Fruit fly (Drosophila melanogaster) whole organism: Measurements from ENCODE around the gene CG13634.

Source experiments
- CG8478 ChIP-seq: fragments of >200 bp; optimal IDR thresholded peaks from 2 replicates; lab custom pipeline; 2018; ENCODE audit warnings: inconsistent platforms
- Dll ChIP-seq: fragments of >200 bp; optimal IDR thresholded peaks from 2 replicates; lab custom pipeline; 2017
- EcR ChIP-seq, 2 experiments: fragments of >200 bp; optimal IDR thresholded peaks; 2 replicates each; lab custom pipeline; 2017; ENCODE audit warnings: missing biosample characterization in 2 of 2, missing genetic modification characterization in 2 of 2, missing genetic modification reagents in 2 of 2
- pan ChIP-seq: fragments of >200 bp; optimal IDR thresholded peaks from 2 replicates; lab custom pipeline; 2017
- psq ChIP-seq: fragments of >200 bp; optimal IDR thresholded peaks from 2 replicates; lab custom pipeline; 2017
- usp ChIP-seq: fragments of >200 bp; optimal IDR thresholded peaks from 2 replicates; lab custom pipeline; 2017; ENCODE audit warnings: missing biosample characterization, missing genetic modification characterization, mixed read lengths

CG13634 gene

dm6 chr3R:24790036-24790435 is at the start of gene CG13634:
Gene CG13634, minus strand, starts transcription at chr3R:24790136.
- TF ChIP-seq psq (lab: Kevin White, UChicago) = no peak
- no peak for TF ChIP-seq CG8478 (lab: Kevin White, UChicago)
- TF ChIP-seq usp = no peak
- TF ChIP-seq Dll (lab: Kevin White, UChicago) = no peak
- no peak for TF ChIP-seq EcR (GFP tag; optimal IDR thresholded peaks at IDR 0.05; lab: Kevin White, UChicago)
- no peak for TF ChIP-seq pan (lab: Kevin White, UChicago)

dm6 chr3R:24833652-24834051 is 43.7 kb upstream of the CG13634 start, which contains the start of gene sosie:
Gene sosie, plus strand, starts transcription at chr3R:24833952.
- TF ChIP-seq usp (no peak), CG8478 (lab: Kevin White, UChicago) (no peak), pan (lab: Kevin White, UChicago) (no peak), psq (lab: Kevin White, UChicago) (no peak), Dll (lab: Kevin White, UChicago) (no peak)

dm6 chr3R:24829887-24830351 is 40.0 kb upstream of the CG13634 start, which contains the start of the genes Kaz and CG43273:
Gene Kaz, minus strand, starts transcription at chr3R:24829959.
Gene CG43273, plus strand, starts transcription at chr3R:24830301.
- TF ChIP-seq usp = no peak
- TF ChIP-seq pan (lab: Kevin White, UChicago) = no peak
- no peak for TF ChIP-seq CG8478 (lab: Kevin White, UChicago)
- no peak for TF ChIP-seq Dll (lab: Kevin White, UChicago)
- no peak for TF ChIP-seq EcR (GFP tag; optimal IDR thresholded peaks at IDR 0.05; lab: Kevin White, UChicago)
- no peak for TF ChIP-seq psq (lab: Kevin White, UChicago)

dm6 chr3R:24828234-24828633 is 38.3 kb upstream of the CG13634 start, which contains the start of gene RabX4:
Gene RabX4, minus strand, starts transcription at chr3R:24828409.
- TF ChIP-seq Dll (lab: Kevin White, UChicago) (no peak), usp (no peak), psq (lab: Kevin White, UChicago) (no peak), pan (lab: Kevin White, UChicago) (no peak), CG8478 (lab: Kevin White, UChicago) (no peak), EcR (GFP tag; optimal IDR thresholded peaks at IDR 0.05; lab: Kevin White, UChicago) (no peak)

- TF ChIP-seq Dll (lab: Kevin White, UChicago) = no peak
- TF ChIP-seq pan (lab: Kevin White, UChicago) = no peak
- TF ChIP-seq CG8478 (lab: Kevin White, UChicago) = no peak
- TF ChIP-seq psq (lab: Kevin White, UChicago) = no peak
- no peak for TF ChIP-seq EcR (GFP tag; optimal IDR thresholded peaks at IDR 0.05; lab: Kevin White, UChicago)
Measured at dm6 chr3R:24825548-24825947, 35.6 kb upstream of the CG13634 start, which contains the start of gene niki. Gene niki, minus strand, starts transcription at chr3R:24825648.

DNA sequence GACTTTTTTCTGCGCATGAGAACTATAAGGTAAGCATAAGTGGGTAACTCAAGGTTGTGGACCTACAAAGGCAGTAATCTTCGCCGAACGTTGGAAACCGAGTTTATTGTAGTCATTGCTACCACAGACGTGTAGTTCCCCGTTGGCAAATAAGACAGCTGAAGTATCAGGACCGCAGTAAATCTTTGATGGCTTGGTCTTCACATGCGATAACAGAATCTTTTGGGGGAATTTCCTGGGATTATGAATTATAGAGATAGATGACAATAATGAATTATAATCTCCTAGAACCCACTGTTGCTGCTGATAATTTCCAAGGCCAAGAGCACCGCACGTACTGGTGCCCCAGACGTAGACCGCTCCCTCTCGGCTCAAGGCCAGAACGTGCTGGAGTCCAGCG is 33.1 kb upstream of the CG13634 start:
- no peak for TF ChIP-seq usp
- TF ChIP-seq CG8478 (lab: Kevin White, UChicago) = no peak
- no peak for TF ChIP-seq Dll (lab: Kevin White, UChicago)

DNA sequence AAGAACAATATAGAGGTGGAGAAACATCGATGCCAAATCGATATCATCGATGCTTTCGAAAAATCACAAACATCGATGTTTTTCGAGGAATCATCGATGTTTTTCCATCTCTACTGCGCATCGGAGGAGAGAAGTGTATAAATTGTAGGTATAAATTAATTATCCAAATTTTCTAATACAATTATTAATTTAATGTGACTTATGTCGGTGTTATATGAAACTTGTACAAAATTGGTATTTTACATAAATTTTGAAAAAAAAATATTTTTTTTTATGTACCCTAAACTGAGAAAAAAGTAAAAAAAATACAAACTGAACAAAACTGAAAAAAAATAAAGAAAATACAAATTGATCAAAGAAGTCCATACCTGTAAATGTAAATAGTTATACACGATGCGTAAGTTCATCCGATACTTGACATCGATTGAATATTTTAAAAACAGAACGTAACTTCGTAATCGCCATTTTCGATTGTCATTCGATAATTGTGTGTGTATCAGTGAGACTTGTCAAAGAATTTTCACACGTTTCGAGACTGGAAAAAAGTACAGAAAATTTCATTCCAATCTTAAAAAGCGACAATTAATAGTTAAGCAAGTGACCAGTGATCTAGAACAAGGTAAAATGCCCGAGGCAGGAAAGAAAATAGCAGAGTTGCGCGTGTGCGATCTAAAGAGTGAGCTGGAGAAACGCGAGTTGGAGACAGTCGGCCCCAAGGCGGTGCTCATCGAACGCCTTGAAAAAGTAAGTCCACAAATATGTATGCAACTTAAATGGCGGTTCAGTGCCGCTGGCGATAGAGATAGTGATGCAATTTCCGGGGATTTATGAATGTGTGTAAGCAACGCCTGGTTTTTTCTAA is 27.3 kb upstream of the CG13634 start, which contains the start of the genes CG5808 and Saf-B:
CG5808 (minus strand) TSS at position 15 of the 862 bp plus-strand sequence.
Saf-B (plus strand) TSS at position 472 of the 862 bp plus-strand sequence.
- TF ChIP-seq Dll (lab: Kevin White, UChicago) (no peak), EcR (GFP tag; optimal IDR thresholded peaks at IDR 0.05; lab: Kevin White, UChicago) (no peak), usp (no peak), CG8478 (lab: Kevin White, UChicago) (no peak)

dm6 chr3R:24813637-24814301 is 23.8 kb upstream of the CG13634 start, which contains the start of the genes lili and CG34150:
Gene lili, minus strand, starts transcription at chr3R:24814012.
Gene CG34150, plus strand, starts transcription at chr3R:24814262.
- TF ChIP-seq psq (lab: Kevin White, UChicago) (no peak), pan (lab: Kevin White, UChicago) (no peak), usp (no peak), Dll (lab: Kevin White, UChicago) (no peak), CG8478 (lab: Kevin White, UChicago) (no peak), EcR (GFP tag; optimal IDR thresholded peaks at IDR 0.05; lab: Kevin White, UChicago) (no peak)

DNA sequence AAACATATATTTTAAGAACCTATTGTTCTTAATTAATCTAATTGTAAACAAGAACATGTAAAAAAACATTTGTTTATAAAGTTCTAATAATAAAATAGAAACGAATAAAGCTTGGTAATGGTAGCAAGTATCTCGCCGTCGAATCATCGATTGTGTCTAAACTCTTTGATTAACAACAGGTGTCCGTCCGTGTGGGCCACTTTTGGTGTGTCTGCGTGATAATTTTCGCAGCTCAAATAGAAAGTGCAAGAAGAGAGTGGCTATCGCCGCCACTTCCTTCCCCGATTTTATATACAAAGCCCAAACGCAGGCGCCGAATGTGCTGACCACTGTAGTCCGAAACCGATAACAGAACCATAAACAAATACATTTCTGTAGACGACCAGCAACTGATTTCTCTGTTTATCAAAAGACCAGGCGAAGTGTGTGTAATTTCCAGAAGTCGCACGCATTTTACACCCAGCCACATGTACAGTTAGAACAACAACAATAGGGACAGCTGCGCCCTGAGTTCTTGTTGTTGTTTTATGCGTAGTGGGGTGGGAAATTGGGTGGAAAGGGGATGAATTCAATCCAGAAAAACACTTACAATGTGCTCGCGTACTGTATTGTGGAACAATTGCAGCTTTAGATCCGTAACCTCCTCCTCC is 23.2 kb upstream of the CG13634 start:
- TF ChIP-seq psq (lab: Kevin White, UChicago) = no peak
- no peak for TF ChIP-seq CG8478 (lab: Kevin White, UChicago)
- TF ChIP-seq pan (lab: Kevin White, UChicago) = no peak
- TF ChIP-seq Dll (lab: Kevin White, UChicago) = no peak
- no peak for TF ChIP-seq EcR (GFP tag; optimal IDR thresholded peaks at IDR 0.05; lab: Kevin White, UChicago)
- TF ChIP-seq usp = no peak

DNA sequence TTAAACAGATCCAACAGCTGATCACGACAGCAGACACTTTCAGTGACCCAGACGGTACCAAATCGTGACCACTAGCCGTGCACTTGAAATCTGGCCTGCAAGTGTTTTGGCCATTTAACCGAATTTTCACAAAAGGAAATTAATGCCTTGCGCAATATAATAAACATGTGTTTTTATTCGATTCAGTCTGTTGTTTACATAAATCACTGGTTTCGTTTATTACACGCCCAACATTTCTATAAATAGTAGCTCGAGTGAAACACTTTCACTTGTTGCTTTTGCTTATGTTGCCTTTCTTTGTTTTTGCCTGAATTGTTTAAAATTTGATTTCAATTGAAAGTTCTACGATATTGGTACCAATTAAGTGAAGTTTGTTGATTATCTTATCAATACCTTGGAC is 22.5 kb upstream of the CG13634 start:
- TF ChIP-seq Dll (lab: Kevin White, UChicago) (no peak), EcR (GFP tag; optimal IDR thresholded peaks at IDR 0.05; lab: Kevin White, UChicago) (no peak), psq (lab: Kevin White, UChicago) (no peak), usp (no peak), CG8478 (lab: Kevin White, UChicago) (no peak), pan (lab: Kevin White, UChicago) (no peak)
